Fruit fly (Drosophila melanogaster) whole organism, embryonic: ENCODE measurements around the gene RpS25.

Experiments
- BEAF-32 ChIP-seq: fragments of 200-800 bp; sonication (Bioruptor generic); optimal IDR thresholded peaks from 3 replicates; lab custom pipeline; 2017; ENCODE audit warnings: missing biosample characterization, missing genetic modification characterization, mild to moderate bottlenecking, moderate library complexity, missing genetic modification reagents
- CG10543 ChIP-seq: fragments of 200-800 bp; sonication (Bioruptor generic); optimal IDR thresholded peaks from 3 replicates; lab custom pipeline; 2017; ENCODE audit warnings: missing biosample characterization, mild to moderate bottlenecking, missing genetic modification characterization, moderate library complexity
- CG12769 ChIP-seq: fragments of 200-800 bp; sonication (Bioruptor generic); optimal IDR thresholded peaks from 2 replicates; lab custom pipeline; 2019; ENCODE audit warnings: missing biosample characterization, mild to moderate bottlenecking, missing genetic modification characterization, moderate library complexity
- CG13775 ChIP-seq: fragments of 200-800 bp; sonication (Bioruptor generic); optimal IDR thresholded peaks from 3 replicates; lab custom pipeline; 2017; ENCODE audit warnings: missing biosample characterization, mild to moderate bottlenecking, missing genetic modification characterization
- CG14710 ChIP-seq: fragments of 200-800 bp; sonication (Bioruptor generic); optimal IDR thresholded peaks from 3 replicates; lab custom pipeline; 2019; ENCODE audit warnings: missing biosample characterization, mild to moderate bottlenecking, missing genetic modification characterization, moderate library complexity
- CG15696 ChIP-seq: fragments of 200-800 bp; sonication (Bioruptor generic); optimal IDR thresholded peaks from 2 replicates; lab custom pipeline; 2019; ENCODE audit warnings: missing biosample characterization, mild to moderate bottlenecking, missing genetic modification characterization, moderate library complexity
- CG16813 ChIP-seq: fragments of 200-800 bp; sonication (Bioruptor generic); IDR thresholded peaks from 3 replicates; pipeline ENCODE4 v1.3.6; 2022; ENCODE audit warnings: missing biosample characterization, missing genetic modification characterization; ENCODE audit not compliant: partially characterized antibody
- CG30431 ChIP-seq: fragments of 200-800 bp; sonication (Bioruptor generic); optimal IDR thresholded peaks from 2 replicates; lab custom pipeline; 2017; ENCODE audit warnings: missing biosample characterization, missing genetic modification characterization
- CG31224 ChIP-seq: fragments of 200-800 bp; sonication (Bioruptor generic); IDR thresholded peaks from 2 replicates; pipeline ENCODE4 v1.3.6; 2022; ENCODE audit warnings: missing biosample characterization, missing genetic modification characterization
- CG32772 ChIP-seq: fragments of 200-800 bp; sonication (Bioruptor generic); IDR thresholded peaks from 2 replicates; pipeline ENCODE4 v1.3.6; 2022; ENCODE audit warnings: missing biosample characterization, missing genetic modification characterization
- CG34376 ChIP-seq: fragments of 200-800 bp; sonication (Bioruptor generic); optimal IDR thresholded peaks from 2 replicates; lab custom pipeline; 2018; ENCODE audit warnings: missing biosample characterization, mild to moderate bottlenecking, missing genetic modification characterization
- CG34422 ChIP-seq: fragments of 200-800 bp; sonication (Bioruptor generic); IDR thresholded peaks from 3 replicates; pipeline ENCODE4 v1.3.6; 2022; ENCODE audit warnings: missing biosample characterization, missing genetic modification characterization
- CG5180 ChIP-seq: fragments of 200-800 bp; sonication (Bioruptor generic); optimal IDR thresholded peaks from 3 replicates; lab custom pipeline; 2017; ENCODE audit warnings: missing biosample characterization, missing genetic modification characterization, mild to moderate bottlenecking, moderate library complexity, missing genetic modification reagents
- CG5953 ChIP-seq: fragments of 200-800 bp; sonication (Bioruptor generic); IDR thresholded peaks from 2 replicates; pipeline ENCODE4 v1.3.6; 2022; ENCODE audit warnings: missing biosample characterization, missing genetic modification characterization
- CG6175 ChIP-seq: fragments of 200-800 bp; sonication (Bioruptor generic); IDR thresholded peaks from 3 replicates; pipeline ENCODE4 v1.3.6; 2022; ENCODE audit warnings: missing biosample characterization, missing genetic modification characterization
- CG6765 ChIP-seq: fragments of 200-800 bp; sonication (Bioruptor generic); optimal IDR thresholded peaks from 3 replicates; lab custom pipeline; 2017; ENCODE audit warnings: missing biosample characterization, mild to moderate bottlenecking, missing genetic modification characterization
- CG9817 ChIP-seq: fragments of 200-800 bp; sonication (Bioruptor generic); optimal IDR thresholded peaks from 2 replicates; lab custom pipeline; 2018; ENCODE audit warnings: missing biosample characterization, mild to moderate bottlenecking, missing genetic modification characterization, moderate library complexity
- Chrac-16 ChIP-seq: fragments of 200-800 bp; sonication (Bioruptor generic); optimal IDR thresholded peaks from 3 replicates; lab custom pipeline; 2016; ENCODE audit warnings: missing biosample characterization, missing genetic modification characterization
- Dbx ChIP-seq: fragments of 200-800 bp; sonication (Bioruptor generic); IDR thresholded peaks from 3 replicates; pipeline ENCODE4 v1.3.6; 2022; ENCODE audit warnings: missing biosample characterization, missing genetic modification characterization
- Drgx ChIP-seq: fragments of 200-800 bp; sonication (Bioruptor generic); IDR thresholded peaks from 2 replicates; pipeline ENCODE4 v1.3.6; 2022; ENCODE audit warnings: missing biosample characterization, missing genetic modification characterization
- ERR ChIP-seq: fragments of 200-800 bp; sonication (Bioruptor generic); optimal IDR thresholded peaks from 2 replicates; lab custom pipeline; 2016; ENCODE audit warnings: missing biosample characterization, missing genetic modification characterization
- Fer2 ChIP-seq: fragments of 200-800 bp; sonication (Bioruptor generic); optimal IDR thresholded peaks from 2 replicates; lab custom pipeline; 2018; ENCODE audit warnings: missing biosample characterization, mild to moderate bottlenecking, missing genetic modification characterization, moderate library complexity
- MESR4 ChIP-seq: fragments of 200-800 bp; sonication (Bioruptor generic); optimal IDR thresholded peaks from 2 replicates; lab custom pipeline; 2018; ENCODE audit warnings: missing biosample characterization, mild to moderate bottlenecking, missing genetic modification characterization, moderate library complexity
- Mad ChIP-seq: fragments of 200-800 bp; sonication (Bioruptor generic); optimal IDR thresholded peaks from 2 replicates; lab custom pipeline; 2016; ENCODE audit warnings: missing biosample characterization, missing genetic modification characterization
- Med ChIP-seq: fragments of 200-800 bp; sonication (Bioruptor generic); peaks from one replicate; lab custom pipeline; 2016; ENCODE audit warnings: missing biosample characterization, missing genetic modification characterization, mild to moderate bottlenecking, inconsistent platforms, moderate library complexity
- Mes4 ChIP-seq: fragments of 200-800 bp; sonication (Bioruptor generic); optimal IDR thresholded peaks from 2 replicates; lab custom pipeline; 2016; ENCODE audit warnings: missing biosample characterization, missing genetic modification characterization
- Pdp1 ChIP-seq, 2 experiments: fragments of 200-800 bp; sonication (Bioruptor generic); optimal IDR thresholded peaks; 3 replicates each; lab custom pipeline; 2016; ENCODE audit warnings: missing biosample characterization in 2 of 2, missing genetic modification characterization in 2 of 2, mild to moderate bottlenecking in 1 of 2, moderate library complexity in 1 of 2
- Scr ChIP-seq: fragments of 200-800 bp; sonication (Bioruptor generic); IDR thresholded peaks from 2 replicates; pipeline ENCODE4 v1.3.6; 2022; ENCODE audit warnings: missing biosample characterization, missing genetic modification characterization; ENCODE audit not compliant: partially characterized antibody
- Xbp1 ChIP-seq: fragments of 200-800 bp; sonication (Bioruptor generic); optimal IDR thresholded peaks from 3 replicates; lab custom pipeline; 2016; ENCODE audit warnings: missing biosample characterization, mild to moderate bottlenecking, missing genetic modification characterization
- YL-1 ChIP-seq: fragments of 200-800 bp; sonication (Bioruptor generic); optimal IDR thresholded peaks from 3 replicates; lab custom pipeline; 2017; ENCODE audit warnings: missing biosample characterization, mild to moderate bottlenecking, missing genetic modification characterization
- ase ChIP-seq: fragments of 200-800 bp; sonication (Bioruptor generic); IDR thresholded peaks from 3 replicates; pipeline ENCODE4 v1.3.6; 2022; ENCODE audit warnings: missing biosample characterization, missing genetic modification characterization
- cwo ChIP-seq: fragments of 200-800 bp; sonication (Bioruptor generic); optimal IDR thresholded peaks from 3 replicates; lab custom pipeline; 2017; ENCODE audit warnings: missing biosample characterization, missing genetic modification characterization, mild to moderate bottlenecking, moderate library complexity, missing genetic modification reagents
- dysf ChIP-seq: fragments of 200-800 bp; sonication (Bioruptor generic); IDR thresholded peaks from 3 replicates; pipeline ENCODE4 v1.3.6; 2022; ENCODE audit warnings: missing biosample characterization, missing genetic modification characterization
- exex ChIP-seq: fragments of 200-800 bp; sonication (Bioruptor generic); optimal IDR thresholded peaks from 4 replicates; lab custom pipeline; 2018; ENCODE audit warnings: missing biosample characterization, mild to moderate bottlenecking, missing genetic modification characterization, moderate library complexity
- fd64A ChIP-seq: fragments of 200-800 bp; sonication (Bioruptor generic); optimal IDR thresholded peaks from 3 replicates; lab custom pipeline; 2018; ENCODE audit warnings: missing biosample characterization, mild to moderate bottlenecking, missing genetic modification characterization
- gem ChIP-seq: fragments of 200-800 bp; sonication (Bioruptor generic); optimal IDR thresholded peaks from 2 replicates; lab custom pipeline; 2019; ENCODE audit warnings: missing biosample characterization, mild to moderate bottlenecking, missing genetic modification characterization, moderate library complexity
- gro ChIP-seq: fragments of 200-800 bp; sonication (Bioruptor generic); optimal IDR thresholded peaks from 2 replicates; lab custom pipeline; 2016; ENCODE audit warnings: missing biosample characterization, missing genetic modification characterization
- mirr ChIP-seq: fragments of 200-800 bp; sonication (Bioruptor generic); optimal IDR thresholded peaks from 3 replicates; lab custom pipeline; 2018; ENCODE audit warnings: missing biosample characterization, mild to moderate bottlenecking, missing genetic modification characterization
- pho ChIP-seq: fragments of 200-800 bp; sonication (Bioruptor generic); optimal IDR thresholded peaks from 2 replicates; lab custom pipeline; 2016; ENCODE audit warnings: missing biosample characterization, missing genetic modification characterization
- pzg ChIP-seq: fragments of 200-800 bp; sonication (Bioruptor generic); optimal IDR thresholded peaks from 3 replicates; lab custom pipeline; 2018; ENCODE audit warnings: missing biosample characterization, mild to moderate bottlenecking, missing genetic modification characterization, moderate library complexity
- salm ChIP-seq: fragments of 200-800 bp; sonication (Bioruptor generic); optimal IDR thresholded peaks from 2 replicates; lab custom pipeline; 2018; ENCODE audit warnings: missing biosample characterization, mild to moderate bottlenecking, missing genetic modification characterization
- sd ChIP-seq: fragments of 200-800 bp; sonication (Bioruptor generic); optimal IDR thresholded peaks from 3 replicates; lab custom pipeline; 2018; ENCODE audit warnings: missing biosample characterization, mild to moderate bottlenecking, missing genetic modification characterization, moderate library complexity
- sisA ChIP-seq: fragments of 200-800 bp; sonication (Bioruptor generic); IDR thresholded peaks from 2 replicates; pipeline ENCODE4 v1.3.6; 2022; ENCODE audit warnings: missing biosample characterization, missing genetic modification characterization
- sob ChIP-seq: fragments of 200-800 bp; sonication (Bioruptor generic); IDR thresholded peaks from 2 replicates; pipeline ENCODE4 v1.3.6; 2022; ENCODE audit warnings: missing biosample characterization, missing genetic modification characterization
- sug ChIP-seq: fragments of 200-800 bp; optimal IDR thresholded peaks from 2 replicates; lab custom pipeline; 2019; ENCODE audit warnings: missing biosample characterization, mild to moderate bottlenecking, missing genetic modification characterization, moderate library complexity
- toy ChIP-seq: fragments of 200-800 bp; sonication (Bioruptor generic); IDR thresholded peaks from 2 replicates; pipeline ENCODE4 v1.3.6; 2022; ENCODE audit warnings: missing biosample characterization, missing genetic modification characterization
- tx ChIP-seq: fragments of 200-800 bp; sonication (Bioruptor generic); optimal IDR thresholded peaks from 2 replicates; lab custom pipeline; 2016; ENCODE audit warnings: missing biosample characterization, missing genetic modification characterization
- vfl ChIP-seq: fragments of 200-800 bp; sonication (Bioruptor generic); optimal IDR thresholded peaks from 2 replicates; lab custom pipeline; 2016; ENCODE audit warnings: missing biosample characterization, missing genetic modification characterization
- vnd ChIP-seq: fragments of 200-800 bp; sonication (Bioruptor generic); IDR thresholded peaks from 3 replicates; pipeline ENCODE4 v1.3.6; 2022; ENCODE audit warnings: missing biosample characterization, missing genetic modification characterization; ENCODE audit not compliant: partially characterized antibody
- vvl ChIP-seq: fragments of 200-800 bp; sonication (Bioruptor generic); IDR thresholded peaks from 2 replicates; pipeline ENCODE4 v1.3.6; 2022; ENCODE audit warnings: missing biosample characterization, missing genetic modification characterization

The RpS25 gene

DNA sequence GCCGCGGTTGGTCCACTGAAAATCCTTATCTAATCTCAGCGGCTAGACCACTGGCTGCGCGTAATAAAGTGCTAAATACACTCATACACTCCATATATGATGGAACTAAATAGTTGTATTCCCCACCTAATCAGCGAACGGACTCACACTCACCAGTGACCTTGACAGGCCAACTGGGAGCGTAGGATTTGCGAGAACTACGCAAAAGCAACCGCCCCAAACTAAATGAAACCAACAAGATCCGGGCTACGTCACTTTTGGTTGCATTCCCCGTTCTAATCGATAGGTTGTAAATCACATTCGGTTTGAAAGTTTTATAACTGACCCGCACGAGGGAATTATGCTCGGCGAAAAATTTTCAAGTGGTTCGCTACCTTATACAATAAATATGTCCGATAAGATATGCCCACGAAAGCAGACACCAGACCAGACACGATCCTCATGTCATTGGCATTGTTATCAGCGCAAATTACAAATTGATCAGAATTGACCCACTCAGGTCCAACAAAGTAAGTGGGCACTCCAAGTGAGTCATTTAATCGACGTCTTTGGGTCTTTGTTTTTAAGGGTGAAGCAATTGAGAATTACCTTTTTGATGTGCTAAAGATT, 16.8 kb downstream of the RpS25 start:
- TF ChIP-seq exex: peak; percentile 98
- no peak for TF ChIP-seq pzg (GFP tag; lab: Kevin White, UChicago)
- no peak for TF ChIP-seq CG9817 (tag; lab: Kevin White, UChicago)
- TF ChIP-seq vnd (GFP tag; lab: Robert Waterston, UW): 0 out of 3 replicates have a peak, but pooled peaks have one; percentile 31
- TF ChIP-seq CG5953 (GFP tag; lab: Robert Waterston, UW): no peak
- no peak for TF ChIP-seq CG34422 (GFP tag; lab: Robert Waterston, UW)
- peak; percentile 12 for TF ChIP-seq CG6765 (GFP tag; lab: Kevin White, UChicago)
- TF ChIP-seq Mad (GFP tag; lab: Kevin White, UChicago): no peak
- TF ChIP-seq CG10543 (GFP tag; lab: Kevin White, UChicago): peak; percentile 24
- no peak for TF ChIP-seq Fer2 (tag; lab: Kevin White, UChicago)
- TF ChIP-seq CG16813: no peak
- TF ChIP-seq fd64A: no peak
- peak; percentile 74 for TF ChIP-seq CG31224 (GFP tag; lab: Robert Waterston, UW)
- TF ChIP-seq Scr (GFP tag; lab: Robert Waterston, UW): no peak
- TF ChIP-seq sob (GFP tag; lab: Robert Waterston, UW): 0 out of 2 replicates have a peak, but pooled peaks have one; percentile 9
- peak; percentile 86 for TF ChIP-seq cwo (GFP tag; lab: Kevin White, UChicago)
- no peak for TF ChIP-seq Dbx (GFP tag; lab: Robert Waterston, UW)
- no peak for TF ChIP-seq tx (GFP tag; lab: Kevin White, UChicago)
- no peak for TF ChIP-seq BEAF-32
- peak; percentile 41 for TF ChIP-seq gem (tag; lab: Kevin White, UChicago)
- TF ChIP-seq sug (tag; lab: Kevin White, UChicago): peak; percentile 97
- TF ChIP-seq Mes4 (GFP tag; lab: Kevin White, UChicago): no peak
- no peak for TF ChIP-seq pho (GFP tag; lab: Kevin White, UChicago)
- no peak for TF ChIP-seq YL-1
- TF ChIP-seq CG14710: no peak
- TF ChIP-seq Med (GFP tag; lab: Kevin White, UChicago): peak; percentile 50
- TF ChIP-seq mirr (GFP tag; lab: Kevin White, UChicago): peak; percentile 86
- TF ChIP-seq gro (GFP tag; lab: Kevin White, UChicago): no peak
- TF ChIP-seq Pdp1 (GFP tag; optimal IDR thresholded peaks at IDR 0.05; lab: Kevin White, UChicago): peak in 1 of 2 experiments; percentile 84
- peak; percentile 11 for TF ChIP-seq salm
- no peak for TF ChIP-seq toy
- no peak for TF ChIP-seq CG6175
- peak; percentile 64 for TF ChIP-seq CG34376 (GFP tag; lab: Kevin White, UChicago)
- no peak for TF ChIP-seq sisA (GFP tag; lab: Robert Waterston, UW)
- no peak for TF ChIP-seq CG13775 (GFP tag; lab: Kevin White, UChicago)
- TF ChIP-seq dysf (GFP tag; lab: Robert Waterston, UW): no peak
- no peak for TF ChIP-seq ase (GFP tag; lab: Robert Waterston, UW)
- TF ChIP-seq MESR4 (GFP tag; lab: Kevin White, UChicago): no peak
- TF ChIP-seq CG15696: no peak
- TF ChIP-seq Chrac-16: no peak
- TF ChIP-seq ERR (GFP tag; lab: Kevin White, UChicago): no peak
- TF ChIP-seq sd: peak; percentile 82
- no peak for TF ChIP-seq Xbp1 (GFP tag; lab: Kevin White, UChicago)
- peak; percentile 6 for TF ChIP-seq CG12769 (tag; lab: Kevin White, UChicago)
- no peak for TF ChIP-seq CG5180 (GFP tag; lab: Kevin White, UChicago)
- TF ChIP-seq CG30431 (GFP tag; lab: Kevin White, UChicago): no peak
- no peak for TF ChIP-seq vfl (GFP tag; lab: Kevin White, UChicago)
- TF ChIP-seq CG32772: no peak
- no peak for TF ChIP-seq Drgx (GFP tag; lab: Robert Waterston, UW)
- TF ChIP-seq vvl (GFP tag; lab: Robert Waterston, UW): no peak
